Worm (Caenorhabditis elegans) whole organism, L4/young adult: Measurements from ENCODE around the gene spo-11.

Experiments
- W03F9.2 ChIP-seq: fragments of 150-350 bp; optimal IDR thresholded peaks from 2 replicates; lab custom pipeline; 2014; ENCODE audit warnings: missing biosample characterization, missing genetic modification characterization
- dao-5 ChIP-seq: sonication (generic microtip); optimal IDR thresholded peaks from 2 replicates; lab custom pipeline; 2016; ENCODE audit warnings: missing genotype, missing genetic modification characterization, moderate library complexity, missing compliant biosample characterization

- TF ChIP-seq dao-5 (tag; lab: Kevin White, UChicago) (no peak), W03F9.2 (no peak)
These were observed 6.1 kb upstream of the spo-11 start for ce11 chrIV:11130774-11131173.
